Worm (Caenorhabditis elegans) whole organism, midembryonic: ENCODE results near the gene T05C3.2.

ENCODE experiments used
- cog-1 ChIP-seq: sonication (generic microtip); optimal IDR thresholded peaks from 2 replicates; lab custom pipeline; 2016; ENCODE audit warnings: missing genetic modification characterization, missing compliant biosample characterization
- flt-1 ChIP-seq: fragments of 200-800 bp; sonication (Bioruptor generic); IDR thresholded peaks from 2 replicates; pipeline ENCODE4 v1.3.6; 2022; ENCODE audit warnings: missing genetic modification characterization, missing compliant biosample characterization
- med-1 ChIP-seq: sonication (generic microtip); optimal IDR thresholded peaks from 2 replicates; lab custom pipeline; 2017; ENCODE audit warnings: missing genetic modification characterization, mild to moderate bottlenecking, missing compliant biosample characterization, antibody characterized with exemption, missing genetic modification reagents; ENCODE audit not compliant: insufficient read depth
- tab-1 ChIP-seq: fragments of 200-800 bp; sonication (Bioruptor generic); IDR thresholded peaks from 2 replicates; pipeline ENCODE4 v1.3.6; 2022; ENCODE audit warnings: missing genetic modification characterization, missing compliant biosample characterization
- ztf-29 ChIP-seq: fragments of 200-800 bp; sonication (Bioruptor generic); IDR thresholded peaks from 2 replicates; pipeline ENCODE4 v1.3.6; 2022; ENCODE audit warnings: missing genetic modification reagents, missing genetic modification characterization, missing compliant biosample characterization

DNA sequence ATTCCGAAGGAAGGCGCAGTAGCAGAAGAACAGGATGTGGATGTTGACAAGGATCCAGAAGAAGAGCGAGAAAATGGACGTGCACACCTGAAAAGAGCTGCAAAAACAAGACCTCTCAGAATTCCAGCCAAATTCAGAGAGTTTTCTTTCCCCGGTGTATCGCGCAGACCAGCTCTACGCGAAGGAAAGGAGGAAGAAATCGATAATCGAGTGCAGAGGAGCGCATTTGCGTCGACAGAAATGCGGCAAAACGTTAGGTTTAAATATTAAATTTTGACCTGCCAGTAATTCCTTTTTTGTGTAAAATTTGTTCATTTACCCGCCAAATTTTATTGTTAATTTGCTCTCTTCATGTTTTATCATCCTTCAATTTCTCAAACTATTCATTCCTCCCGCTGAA is 15.8 kb upstream of the T05C3.2 start:
- TF ChIP-seq med-1 (GFP tag; lab: Kevin White, UChicago) (no peak), flt-1 (GFP tag; lab: Robert Waterston, UW) (no peak), ztf-29 (no peak), tab-1 (GFP tag; lab: Robert Waterston, UW) (no peak), cog-1 (tag; lab: Kevin White, UChicago) (no peak)
